Worm (Caenorhabditis elegans) whole organism, early embryonic: ENCODE data around the gene clec-35.

Experiments used
- B0310.2 ChIP-seq: sonication (generic microtip); optimal IDR thresholded peaks from 2 replicates; lab custom pipeline; 2016; ENCODE audit warnings: mild to moderate bottlenecking, missing genetic modification characterization, missing compliant biosample characterization
- F13C5.2 ChIP-seq: sonication (generic microtip); optimal IDR thresholded peaks from 2 replicates; lab custom pipeline; 2017; ENCODE audit warnings: mild to moderate bottlenecking, missing genetic modification characterization, inconsistent platforms, missing compliant biosample characterization
- aly-1 ChIP-seq: sonication (generic microtip); optimal IDR thresholded peaks from 2 replicates; lab custom pipeline; 2016; ENCODE audit warnings: missing genetic modification characterization, missing compliant biosample characterization
- ama-1 ChIP-seq: fragments of 150-350 bp; optimal IDR thresholded peaks from 2 replicates; lab custom pipeline; 2014
- ceh-13 ChIP-seq: fragments of 200-800 bp; sonication (Bioruptor generic); optimal IDR thresholded peaks from 2 replicates; lab custom pipeline; 2018; ENCODE audit warnings: mild to moderate bottlenecking, missing genetic modification characterization, missing compliant biosample characterization
- ceh-36 ChIP-seq: sonication (generic microtip); optimal IDR thresholded peaks from 2 replicates; lab custom pipeline; 2016; ENCODE audit warnings: missing genetic modification characterization, inconsistent platforms, missing compliant biosample characterization
- ets-7 ChIP-seq: sonication (generic microtip); optimal IDR thresholded peaks from 2 replicates; lab custom pipeline; 2016; ENCODE audit warnings: missing genotype, missing genetic modification characterization, missing compliant biosample characterization
- flt-1 ChIP-seq: fragments of 200-800 bp; sonication (Bioruptor generic); IDR thresholded peaks from 2 replicates; pipeline ENCODE4 v1.3.6; 2022; ENCODE audit warnings: missing genetic modification characterization, missing compliant biosample characterization
- hmbx-1 ChIP-seq: sonication (generic microtip); optimal IDR thresholded peaks from 2 replicates; lab custom pipeline; 2016; ENCODE audit warnings: mild to moderate bottlenecking, missing genetic modification characterization, missing compliant biosample characterization
- hmg-4 ChIP-seq: fragments of 200-800 bp; sonication (Bioruptor generic); optimal IDR thresholded peaks from 2 replicates; lab custom pipeline; 2018; ENCODE audit warnings: mild to moderate bottlenecking, missing genetic modification characterization, missing compliant biosample characterization
- hnd-1 ChIP-seq: sonication (generic microtip); optimal IDR thresholded peaks from 2 replicates; lab custom pipeline; 2016; ENCODE audit warnings: missing genetic modification characterization, missing compliant biosample characterization
- pes-1 ChIP-seq: fragments of 200-800 bp; sonication (Bioruptor generic); IDR thresholded peaks from 2 replicates; pipeline ENCODE4 v1.3.6; 2022; ENCODE audit warnings: missing genetic modification reagents, missing genetic modification characterization, missing compliant biosample characterization
- scrt-1 ChIP-seq: fragments of 200-800 bp; sonication (Bioruptor generic); IDR thresholded peaks from 2 replicates; pipeline ENCODE4 v1.3.6; 2022; ENCODE audit warnings: missing genetic modification characterization, missing compliant biosample characterization
- sea-1 ChIP-seq: fragments of 200-800 bp; sonication (Bioruptor generic); conservative IDR thresholded peaks from 2 replicates; pipeline ENCODE4 v1.3.6; 2022; ENCODE audit warnings: missing genetic modification characterization, missing compliant biosample characterization
- tbx-11 ChIP-seq: fragments of 200-800 bp; sonication (Bioruptor generic); IDR thresholded peaks from 2 replicates; pipeline ENCODE4 v1.3.6; 2022; ENCODE audit warnings: missing genetic modification characterization, missing compliant biosample characterization
- tbx-37 ChIP-seq: fragments of 200-800 bp; sonication (Bioruptor generic); conservative IDR thresholded peaks from 2 replicates; pipeline ENCODE4 v1.3.6; 2022; ENCODE audit warnings: missing genetic modification reagents, missing genetic modification characterization, missing compliant biosample characterization
- tra-4 ChIP-seq: sonication (generic microtip); optimal IDR thresholded peaks from 2 replicates; lab custom pipeline; 2017; ENCODE audit warnings: missing genetic modification characterization, missing compliant biosample characterization

The clec-35 gene

DNA sequence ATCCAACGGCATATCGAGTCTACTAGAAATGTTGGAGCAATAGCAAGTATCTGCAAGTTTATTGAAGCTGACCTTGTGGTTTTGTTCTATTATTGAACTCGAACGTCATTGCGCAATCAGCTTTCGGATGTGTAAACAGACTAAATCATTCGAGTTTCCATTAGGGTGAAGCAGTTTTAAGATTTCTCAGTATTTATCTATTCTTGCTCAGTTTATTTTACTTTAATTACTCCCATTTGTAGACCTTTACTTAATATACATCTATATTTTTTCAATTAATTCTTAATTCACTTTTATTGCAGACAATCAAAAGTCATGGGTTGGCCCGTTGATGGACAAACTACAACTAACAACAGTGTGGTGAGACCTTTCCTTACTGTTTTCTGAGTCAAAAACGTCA is 26.8 kb upstream of the clec-35 start, which contains the start of gene F09C6.14:
F09C6.14 (plus strand) TSS at position 301 of the 400 bp plus-strand sequence.
- TF ChIP-seq tbx-37: no peak
- no peak for TF ChIP-seq tbx-11 (GFP tag; lab: Robert Waterston, UW)
- no peak for TF ChIP-seq B0310.2
- TF ChIP-seq tra-4: no peak
- TF ChIP-seq aly-1 (tag; lab: Kevin White, UChicago): no peak
- TF ChIP-seq ceh-13 (GFP tag; lab: Kevin White, UChicago): no peak
- TF ChIP-seq F13C5.2 (tag; lab: Kevin White, UChicago): no peak
- no peak for TF ChIP-seq hnd-1 (tag; lab: Kevin White, UChicago)
- no peak for TF ChIP-seq sea-1 (GFP tag; lab: Robert Waterston, UW)
- no peak for TF ChIP-seq scrt-1 (GFP tag; lab: Robert Waterston, UW)

DNA sequence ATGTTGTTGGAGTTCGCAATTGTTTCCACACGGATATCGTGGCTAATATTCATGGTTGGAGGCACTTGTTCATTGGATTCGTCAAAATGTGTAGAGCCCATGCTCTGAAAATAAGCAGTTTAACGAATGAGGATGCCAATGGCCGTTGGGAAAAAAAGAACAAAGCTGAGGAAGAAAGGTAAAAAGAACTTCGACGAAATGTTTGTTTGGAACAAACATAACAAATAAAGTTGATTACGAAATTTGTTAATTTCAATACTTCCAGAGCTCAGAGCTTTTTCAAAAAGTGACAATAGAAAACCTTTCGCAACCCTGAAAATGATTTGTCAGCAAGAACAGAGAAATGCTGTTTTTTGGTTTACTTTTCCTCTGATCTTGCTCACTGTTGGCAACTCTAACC is 26.2 kb upstream of the clec-35 start, which contains the start of gene F09C6.3:
F09C6.3 (minus strand) TSS at position 101 of the 400 bp plus-strand sequence.
- no peak for TF ChIP-seq flt-1 (GFP tag; lab: Robert Waterston, UW)
- TF ChIP-seq hmg-4 (GFP tag; lab: Kevin White, UChicago): no peak
- TF ChIP-seq hmbx-1 (tag; lab: Kevin White, UChicago): no peak
- no peak for TF ChIP-seq B0310.2
- no peak for TF ChIP-seq ets-7 (tag; lab: Kevin White, UChicago)
- no peak for TF ChIP-seq ceh-36
- TF ChIP-seq aly-1 (tag; lab: Kevin White, UChicago): no peak
- no peak for TF ChIP-seq tra-4
- no peak for TF ChIP-seq ceh-13 (GFP tag; lab: Kevin White, UChicago)
- TF ChIP-seq tbx-11 (GFP tag; lab: Robert Waterston, UW): no peak
- no peak for TF ChIP-seq pes-1 (GFP tag; lab: Robert Waterston, UW)
- no peak for TF ChIP-seq sea-1 (GFP tag; lab: Robert Waterston, UW)
- no peak for TF ChIP-seq F13C5.2 (tag; lab: Kevin White, UChicago)
- no peak for TF ChIP-seq hnd-1 (tag; lab: Kevin White, UChicago)

DNA sequence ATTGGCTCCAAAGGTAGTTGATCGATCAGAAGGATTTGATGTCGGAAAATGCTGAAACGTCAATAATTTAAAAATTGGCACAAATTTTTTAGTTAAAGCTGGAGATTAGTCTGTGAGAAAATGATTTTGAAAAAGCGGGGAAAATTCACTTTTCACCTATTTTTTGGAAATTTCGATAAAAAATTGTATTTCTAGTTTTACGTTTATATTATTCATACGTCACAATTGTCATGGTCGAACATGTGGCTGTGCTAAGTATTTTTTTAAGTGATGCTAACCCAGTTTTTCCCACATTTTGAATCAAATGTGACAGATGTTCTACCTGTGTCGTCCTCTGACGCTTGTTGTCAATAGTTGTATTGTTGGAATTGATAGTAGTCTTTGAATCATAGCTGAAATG is 25.7 kb upstream of the clec-35 start:
- no peak for TF ChIP-seq ceh-13 (GFP tag; lab: Kevin White, UChicago)
- TF ChIP-seq hmg-4 (GFP tag; lab: Kevin White, UChicago): no peak

DNA sequence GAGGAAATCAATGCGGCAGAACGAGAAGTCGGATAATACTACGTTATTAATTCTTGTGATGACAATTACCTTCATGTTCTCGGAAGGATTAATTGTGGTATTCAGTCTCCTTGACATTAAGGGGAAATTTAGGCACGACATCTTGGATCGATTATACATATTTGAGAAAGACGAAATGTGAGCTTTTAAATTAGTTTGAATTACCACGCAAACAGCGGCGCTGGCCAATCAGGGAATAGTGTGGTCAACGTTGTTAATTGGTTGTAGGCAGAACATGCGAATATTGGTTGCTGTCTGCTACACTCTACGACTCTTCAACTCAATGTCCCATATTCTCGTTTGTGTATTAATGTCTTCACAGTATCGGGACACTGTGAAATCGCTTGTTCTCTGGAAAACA is 21.1 kb upstream of the clec-35 start, which contains the start of gene F49A5.10:
F49A5.10 (plus strand) TSS at position 301 of the 400 bp plus-strand sequence.
- TF ChIP-seq ama-1 (no peak), hnd-1 (tag; lab: Kevin White, UChicago) (no peak), hmbx-1 (tag; lab: Kevin White, UChicago) (no peak), aly-1 (tag; lab: Kevin White, UChicago) (no peak), sea-1 (GFP tag; lab: Robert Waterston, UW) (no peak), tbx-37 (no peak), pes-1 (GFP tag; lab: Robert Waterston, UW) (no peak), scrt-1 (GFP tag; lab: Robert Waterston, UW) (no peak), B0310.2 (no peak), flt-1 (GFP tag; lab: Robert Waterston, UW) (no peak), hmg-4 (GFP tag; lab: Kevin White, UChicago) (no peak), ceh-36 (no peak), ceh-13 (GFP tag; lab: Kevin White, UChicago) (no peak), tbx-11 (GFP tag; lab: Robert Waterston, UW) (no peak), ets-7 (tag; lab: Kevin White, UChicago) (no peak), tra-4 (no peak), F13C5.2 (tag; lab: Kevin White, UChicago) (no peak)

DNA sequence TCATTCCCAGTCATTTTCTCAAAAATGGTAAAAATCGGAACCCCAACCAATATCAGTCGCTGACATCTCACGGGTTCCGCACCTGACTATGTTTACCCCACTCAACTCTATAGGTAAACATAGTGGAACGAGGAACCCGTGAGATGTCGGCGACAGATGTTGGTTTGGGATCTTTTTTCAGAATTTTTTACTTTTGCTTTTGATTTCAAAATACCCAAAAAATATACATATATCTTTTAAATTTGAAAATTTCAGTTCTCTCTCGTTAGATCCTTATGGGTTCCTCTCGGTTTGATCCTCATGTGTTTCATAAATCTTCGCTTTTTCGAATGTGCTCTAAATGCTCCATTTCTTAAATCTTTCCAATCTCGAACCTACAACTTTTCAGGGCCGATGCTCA is 19.8 kb upstream of the clec-35 start, which contains the start of gene srw-23:
srw-23 (plus strand) TSS at position 301 of the 400 bp plus-strand sequence.
- TF ChIP-seq hnd-1 (tag; lab: Kevin White, UChicago): no peak
- TF ChIP-seq ets-7 (tag; lab: Kevin White, UChicago): no peak
- no peak for TF ChIP-seq tra-4
- no peak for TF ChIP-seq hmbx-1 (tag; lab: Kevin White, UChicago)
- TF ChIP-seq flt-1 (GFP tag; lab: Robert Waterston, UW): no peak
- TF ChIP-seq scrt-1 (GFP tag; lab: Robert Waterston, UW): no peak
- no peak for TF ChIP-seq ceh-36
- no peak for TF ChIP-seq F13C5.2 (tag; lab: Kevin White, UChicago)
- no peak for TF ChIP-seq tbx-11 (GFP tag; lab: Robert Waterston, UW)
- no peak for TF ChIP-seq pes-1 (GFP tag; lab: Robert Waterston, UW)
- TF ChIP-seq tbx-37: no peak
- no peak for TF ChIP-seq ceh-13 (GFP tag; lab: Kevin White, UChicago)

DNA sequence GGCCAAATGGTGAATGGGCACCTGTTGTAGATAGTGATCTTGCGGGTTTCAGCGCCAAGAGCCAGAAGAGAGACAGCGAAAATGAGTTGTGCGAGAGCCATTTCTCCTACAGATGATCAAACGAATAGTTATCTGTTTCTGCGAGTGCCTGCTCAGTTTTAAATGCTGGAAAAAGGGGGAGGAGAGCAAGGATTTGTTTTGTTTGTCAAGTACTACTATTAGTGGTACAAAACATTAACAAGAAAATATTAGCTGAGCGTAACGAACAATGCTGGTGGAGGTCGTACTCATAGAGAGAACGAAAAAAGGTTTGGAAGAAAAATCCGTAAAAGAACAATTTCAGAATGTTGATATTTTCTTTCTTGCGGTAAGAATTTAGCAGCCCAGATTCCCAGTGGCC is 17.5 kb upstream of the clec-35 start, which contains the start of gene thn-4:
thn-4 (minus strand) TSS at position 101 of the 400 bp plus-strand sequence.
- TF ChIP-seq pes-1 (GFP tag; lab: Robert Waterston, UW) (no peak), B0310.2 (no peak), ceh-13 (GFP tag; lab: Kevin White, UChicago) (no peak), tra-4 (no peak), ets-7 (tag; lab: Kevin White, UChicago) (no peak), tbx-37 (no peak), hmbx-1 (tag; lab: Kevin White, UChicago) (no peak), tbx-11 (GFP tag; lab: Robert Waterston, UW) (no peak), hmg-4 (GFP tag; lab: Kevin White, UChicago) (no peak), ceh-36 (no peak), hnd-1 (tag; lab: Kevin White, UChicago) (no peak), F13C5.2 (tag; lab: Kevin White, UChicago) (no peak), ama-1 (no peak)

DNA sequence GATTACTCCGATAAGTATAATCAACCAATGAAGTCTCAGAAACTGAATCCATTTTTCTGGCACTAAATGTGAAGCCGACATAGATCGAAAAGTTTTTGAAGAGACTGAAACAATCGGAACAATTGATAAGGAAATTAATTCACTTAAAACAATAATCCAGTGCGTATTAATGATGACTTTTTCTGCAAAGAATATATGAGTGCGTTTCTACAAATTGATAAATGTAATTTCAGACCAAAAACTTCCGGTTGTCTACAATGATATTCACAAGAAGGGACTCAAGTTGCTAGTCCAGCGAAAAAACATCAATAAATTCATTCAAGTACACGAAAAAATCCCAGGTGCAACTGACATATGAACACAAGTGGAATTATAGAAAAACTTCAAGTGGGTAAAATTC is 15.9 kb upstream of the clec-35 start, which contains the start of gene clec-33:
clec-33 (minus strand) TSS at position 101 of the 400 bp plus-strand sequence.
- TF ChIP-seq tra-4: no peak

DNA sequence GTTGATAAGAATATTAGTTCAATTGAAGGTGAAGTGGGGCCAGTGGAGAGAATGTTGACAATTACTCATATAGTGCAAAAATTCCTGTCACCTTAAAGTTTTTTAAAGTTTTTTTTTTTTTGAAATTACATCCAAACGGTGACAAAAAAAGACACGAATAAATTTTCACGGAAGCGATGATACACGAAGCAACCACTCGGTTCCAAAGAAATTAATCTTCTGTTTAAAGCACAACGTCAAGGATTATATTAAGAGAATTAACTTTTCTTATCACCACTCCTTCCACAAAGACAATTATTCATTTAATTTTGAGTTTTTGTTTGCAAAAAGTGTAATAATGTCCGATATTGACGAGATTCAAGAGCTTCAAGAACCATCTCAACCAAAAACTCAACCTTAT is 11.5 kb upstream of the clec-35 start, which contains the start of gene clec-28:
clec-28 (plus strand) TSS at position 301 of the 400 bp plus-strand sequence.
- TF ChIP-seq hmbx-1 (tag; lab: Kevin White, UChicago) (no peak), scrt-1 (GFP tag; lab: Robert Waterston, UW) (no peak), ama-1 (no peak), pes-1 (GFP tag; lab: Robert Waterston, UW) (no peak), ceh-13 (GFP tag; lab: Kevin White, UChicago) (no peak), aly-1 (tag; lab: Kevin White, UChicago) (no peak), hnd-1 (tag; lab: Kevin White, UChicago) (no peak), sea-1 (GFP tag; lab: Robert Waterston, UW) (no peak), ets-7 (tag; lab: Kevin White, UChicago) (no peak), F13C5.2 (tag; lab: Kevin White, UChicago) (no peak), tbx-37 (no peak), tbx-11 (GFP tag; lab: Robert Waterston, UW) (no peak), tra-4 (no peak), hmg-4 (GFP tag; lab: Kevin White, UChicago) (no peak), flt-1 (GFP tag; lab: Robert Waterston, UW) (no peak)
